Worm (Caenorhabditis elegans): ENCODE data around the gene sri-72.

sri-72 gene

DNA sequence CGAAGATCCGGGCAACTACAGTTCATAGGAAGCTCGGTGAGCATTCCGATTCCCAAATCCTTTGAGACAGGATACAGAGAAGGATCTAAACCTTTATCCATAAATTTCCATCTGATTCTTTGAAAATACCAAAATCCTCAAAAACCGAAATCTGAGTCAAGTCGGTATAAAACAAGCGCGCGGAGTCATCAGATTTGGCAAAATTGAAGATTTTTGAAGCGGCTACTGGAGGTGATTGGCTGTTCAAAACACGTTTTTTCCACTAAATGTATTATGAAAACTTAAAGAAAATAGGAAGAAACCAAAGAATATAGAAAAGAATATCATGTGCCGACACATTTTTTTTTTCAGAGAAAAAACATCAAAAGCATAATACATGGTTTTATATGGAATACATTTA is 6.6 kb upstream of the sri-72 start, which contains the start of gene C14C6.13:
Gene C14C6.13, minus strand, starts transcription at position 101 of the 400 bp plus-strand sequence.
- TF ChIP-seq nhr-2 (tag; optimal IDR thresholded peaks at IDR 0.05), result no peak

DNA sequence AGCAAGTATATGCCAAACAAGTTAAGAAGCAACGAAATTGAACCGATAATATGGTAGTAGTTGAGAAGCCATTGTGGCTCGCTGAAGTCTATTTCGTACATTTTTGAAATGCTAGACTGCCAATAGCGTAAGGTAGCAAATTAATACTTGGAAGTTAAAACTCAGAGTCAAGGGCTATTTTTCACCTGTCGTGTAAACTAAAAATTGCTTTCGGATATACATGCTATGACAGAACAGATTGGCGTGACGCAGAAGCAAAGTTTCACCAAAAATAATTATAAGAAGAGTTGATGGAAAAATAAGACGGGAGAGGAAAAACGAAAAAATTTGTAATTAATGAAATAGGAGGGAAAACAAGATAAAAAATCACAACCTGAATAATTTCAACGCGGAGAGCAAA is 2.0 kb downstream of the sri-72 start, which contains the start of gene sri-73:
Gene sri-73, minus strand, starts transcription at position 101 of the 400 bp plus-strand sequence.
- TF ChIP-seq flh-1 (GFP tag; optimal IDR thresholded peaks at IDR 0.05), result no peak
- no peak for TF ChIP-seq sem-2 (GFP tag; optimal IDR thresholded peaks at IDR 0.05)
- TF ChIP-seq nhr-2 (tag; optimal IDR thresholded peaks at IDR 0.05), result no peak
- TF ChIP-seq ceh-83 (GFP tag; optimal IDR thresholded peaks at IDR 0.05), result no peak
- TF ChIP-seq lin-13 (tag; optimal IDR thresholded peaks at IDR 0.05), result no peak
- TF ChIP-seq nhr-28 (tag; optimal IDR thresholded peaks at IDR 0.05), result no peak
- TF ChIP-seq unc-120 (tag; optimal IDR thresholded peaks at IDR 0.05; ENCODE audit: poor library complexity, severe bottlenecking), result no peak
- no peak for TF ChIP-seq nhr-12 (tag; optimal IDR thresholded peaks at IDR 0.05)

- TF ChIP-seq mab-5 (tag; optimal IDR thresholded peaks at IDR 0.05) (no peak), unc-39 (tag; optimal IDR thresholded peaks at IDR 0.05) (no peak), elt-3 (tag; optimal IDR thresholded peaks at IDR 0.05) (no peak), flh-1 (GFP tag; optimal IDR thresholded peaks at IDR 0.05) (no peak), zip-8 (tag; optimal IDR thresholded peaks at IDR 0.05) (no peak), drap-1 (GFP tag; optimal IDR thresholded peaks at IDR 0.05) (no peak), ham-2 (GFP tag; optimal IDR thresholded peaks at IDR 0.05) (no peak), lsy-2 (tag; optimal IDR thresholded peaks at IDR 0.05) (no peak)
These were observed 5.2 kb downstream of the sri-72 start, which contains the start of gene C14C6.2 for ce11 chrV:562834-563233. Gene C14C6.2 (plus strand): TSS chrV:563134.

- TF ChIP-seq ceh-83 (GFP tag; optimal IDR thresholded peaks at IDR 0.05) (no peak), mls-2 (tag; optimal IDR thresholded peaks at IDR 0.05) (no peak), ham-2 (GFP tag; optimal IDR thresholded peaks at IDR 0.05) (no peak), unc-120 (tag; optimal IDR thresholded peaks at IDR 0.05; ENCODE audit: poor library complexity, severe bottlenecking) (no peak), bed-3 (GFP tag; optimal IDR thresholded peaks at IDR 0.05) (no peak), nhr-76 (tag; optimal IDR thresholded peaks at IDR 0.05) (no peak)
These were observed 8.1 kb downstream of the sri-72 start, which contains the start of gene srx-7 for ce11 chrV:559940-560339. Gene srx-7 (plus strand): TSS chrV:560195.

ce11 chrV:556055-556454 is 11.9 kb downstream of the sri-72 start, which contains the start of gene srx-8:
Gene srx-8 (minus strand): TSS chrV:556155.
- TF ChIP-seq unc-120 (tag; optimal IDR thresholded peaks at IDR 0.05; ENCODE audit: poor library complexity, severe bottlenecking) (no peak), unc-39 (tag; optimal IDR thresholded peaks at IDR 0.05) (no peak), lin-32 (GFP tag; optimal IDR thresholded peaks at IDR 0.05) (no peak), cnd-1 (tag; optimal IDR thresholded peaks at IDR 0.05) (no peak), bed-3 (GFP tag; optimal IDR thresholded peaks at IDR 0.05) (no peak), ham-2 (GFP tag; optimal IDR thresholded peaks at IDR 0.05) (no peak), mab-5 (tag; optimal IDR thresholded peaks at IDR 0.05) (no peak), pha-4 (tag; optimal IDR thresholded peaks at IDR 0.05) (no peak), elt-1 (tag; optimal IDR thresholded peaks at IDR 0.05; ENCODE audit: borderline replicate concordance, insufficient read depth) (no peak), unc-62 (GFP tag; optimal IDR thresholded peaks at IDR 0.05) (no peak)

DNA sequence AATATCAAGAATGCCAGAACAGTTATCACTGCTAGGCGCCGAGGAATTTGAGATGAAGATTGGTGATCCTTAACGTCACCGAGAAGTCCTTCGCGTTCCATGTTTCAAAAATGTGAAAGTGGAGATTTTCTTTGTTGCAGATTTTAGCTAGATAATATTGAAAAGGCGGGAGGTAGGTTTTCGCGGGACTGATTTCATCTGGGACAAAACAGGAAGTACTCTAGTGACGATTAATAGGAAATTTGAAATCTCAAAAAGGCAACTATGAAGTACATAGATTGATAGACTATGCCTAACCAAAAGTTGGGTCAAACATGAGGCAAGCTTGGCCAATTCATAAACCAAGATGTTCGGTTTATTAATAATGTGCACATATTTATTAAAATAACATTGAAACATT is 14.9 kb downstream of the sri-72 start, which contains the start of gene C14C6.8:
Gene C14C6.8, minus strand, starts transcription at position 101 of the 400 bp plus-strand sequence.
- TF ChIP-seq nhr-237 (tag; optimal IDR thresholded peaks at IDR 0.05), result no peak
- no peak for TF ChIP-seq elt-3 (tag; optimal IDR thresholded peaks at IDR 0.05)
- TF ChIP-seq unc-120 (tag; optimal IDR thresholded peaks at IDR 0.05; ENCODE audit: poor library complexity, severe bottlenecking), result no peak
- no peak for TF ChIP-seq unc-39 (tag; optimal IDR thresholded peaks at IDR 0.05)
- no peak for TF ChIP-seq lin-13 (tag; optimal IDR thresholded peaks at IDR 0.05)
- TF ChIP-seq nhr-28 (tag; optimal IDR thresholded peaks at IDR 0.05), result no peak
- no peak for TF ChIP-seq ham-2 (GFP tag; optimal IDR thresholded peaks at IDR 0.05)
- no peak for TF ChIP-seq flh-1 (GFP tag; optimal IDR thresholded peaks at IDR 0.05)
- no peak for TF ChIP-seq hlh-1 (tag; optimal IDR thresholded peaks at IDR 0.05)
- no peak for TF ChIP-seq elt-1 (tag; optimal IDR thresholded peaks at IDR 0.05; ENCODE audit: borderline replicate concordance, insufficient read depth)
- TF ChIP-seq lsy-2 (tag; optimal IDR thresholded peaks at IDR 0.05), result no peak
- TF ChIP-seq lin-32 (GFP tag; optimal IDR thresholded peaks at IDR 0.05), result no peak
- TF ChIP-seq mab-5 (tag; optimal IDR thresholded peaks at IDR 0.05), result no peak
- TF ChIP-seq zip-8 (tag; optimal IDR thresholded peaks at IDR 0.05), result no peak
- TF ChIP-seq cnd-1 (tag; optimal IDR thresholded peaks at IDR 0.05), result no peak

- no peak for TF ChIP-seq lin-13 (tag; optimal IDR thresholded peaks at IDR 0.05)
- TF ChIP-seq elt-3 (tag; optimal IDR thresholded peaks at IDR 0.05), result no peak
- TF ChIP-seq ztf-11 (tag; optimal IDR thresholded peaks at IDR 0.05), result no peak
- TF ChIP-seq mab-5 (tag; optimal IDR thresholded peaks at IDR 0.05), result no peak
- no peak for TF ChIP-seq mep-1 (tag; optimal IDR thresholded peaks at IDR 0.05)
- no peak for TF ChIP-seq zip-8 (tag; optimal IDR thresholded peaks at IDR 0.05)
- no peak for TF ChIP-seq unc-39 (tag; optimal IDR thresholded peaks at IDR 0.05)
- TF ChIP-seq unc-120 (tag; optimal IDR thresholded peaks at IDR 0.05; ENCODE audit: poor library complexity, severe bottlenecking), result no peak
- TF ChIP-seq tbx-8 (GFP tag; optimal IDR thresholded peaks at IDR 0.05), result no peak
These were observed 15.6 kb downstream of the sri-72 start for ce11 chrV:552406-552805.
